Fruit fly (Drosophila melanogaster) whole organism, adult: Measurements from ENCODE around the gene zetaCOP.

Source experiments
- CG11617 ChIP-seq: fragments of 200-800 bp; sonication (Bioruptor generic); optimal IDR thresholded peaks from 2 replicates; lab custom pipeline; 2017; ENCODE audit warnings: mild to moderate bottlenecking, missing biosample characterization, missing genetic modification reagents, missing genetic modification characterization
- CG12768 ChIP-seq: fragments of 200-800 bp; sonication (Bioruptor generic); optimal IDR thresholded peaks from 2 replicates; lab custom pipeline; 2017; ENCODE audit warnings: missing biosample characterization, missing genetic modification characterization, mild to moderate bottlenecking, moderate library complexity, missing genetic modification reagents
- CG14711 ChIP-seq: fragments of 200-800 bp; sonication (Bioruptor generic); optimal IDR thresholded peaks from 2 replicates; lab custom pipeline; 2018; ENCODE audit warnings: missing biosample characterization, mild to moderate bottlenecking, missing genetic modification characterization, moderate library complexity
- CG1620 ChIP-seq: fragments of 200-800 bp; sonication (Bioruptor generic); optimal IDR thresholded peaks from 2 replicates; lab custom pipeline; 2016; ENCODE audit warnings: missing biosample characterization, missing genetic modification characterization
- CG33017 ChIP-seq: fragments of 200-800 bp; sonication (Bioruptor generic); optimal IDR thresholded peaks from 2 replicates; lab custom pipeline; 2018; ENCODE audit warnings: missing biosample characterization, mild to moderate bottlenecking, missing genetic modification characterization, moderate library complexity
- CG5204 ChIP-seq: fragments of 200-800 bp; sonication (Bioruptor generic); optimal IDR thresholded peaks from 2 replicates; lab custom pipeline; 2016; ENCODE audit warnings: missing biosample characterization, missing genetic modification characterization
- CG7045 ChIP-seq: fragments of 200-800 bp; sonication (Bioruptor generic); optimal IDR thresholded peaks from 2 replicates; lab custom pipeline; 2017; ENCODE audit warnings: missing biosample characterization, mild to moderate bottlenecking, missing genetic modification characterization
- CG7101 ChIP-seq: fragments of 200-800 bp; sonication (Bioruptor generic); optimal IDR thresholded peaks from 2 replicates; lab custom pipeline; 2018; ENCODE audit warnings: missing biosample characterization, mild to moderate bottlenecking, missing genetic modification characterization, moderate library complexity
- Clk ChIP-seq: fragments of 200-800 bp; sonication (Bioruptor generic); optimal IDR thresholded peaks from 2 replicates; lab custom pipeline; 2017; ENCODE audit warnings: missing biosample characterization, missing genetic modification characterization
- Crg-1 ChIP-seq: fragments of 200-800 bp; sonication (Bioruptor generic); optimal IDR thresholded peaks from 2 replicates; lab custom pipeline; 2016; ENCODE audit warnings: missing biosample characterization, missing genetic modification characterization
- Hr96 ChIP-seq: fragments of 200-800 bp; sonication (Bioruptor generic); optimal IDR thresholded peaks from 2 replicates; lab custom pipeline; 2016; ENCODE audit warnings: missing biosample characterization, missing genetic modification characterization
- Mnt ChIP-seq: fragments of 200-800 bp; sonication (Bioruptor generic); optimal IDR thresholded peaks from 2 replicates; lab custom pipeline; 2016; ENCODE audit warnings: missing biosample characterization, mild to moderate bottlenecking, missing genetic modification characterization
- bab1 ChIP-seq: fragments of 200-800 bp; sonication (Bioruptor generic); optimal IDR thresholded peaks from 3 replicates; lab custom pipeline; 2019; ENCODE audit warnings: missing biosample characterization, mild to moderate bottlenecking, missing genetic modification characterization, moderate library complexity
- cic ChIP-seq: fragments of 200-800 bp; sonication (Bioruptor generic); optimal IDR thresholded peaks from 2 replicates; lab custom pipeline; 2017; ENCODE audit warnings: missing biosample characterization, mild to moderate bottlenecking, missing genetic modification characterization, moderate library complexity
- cnc ChIP-seq, 2 experiments: fragments of >200 bp; optimal IDR thresholded peaks; 2 replicates each; lab custom pipeline; 2017
- kay ChIP-seq: fragments of 200-800 bp; sonication (Bioruptor generic); peaks from one replicate; lab custom pipeline; 2016; ENCODE audit warnings: missing biosample characterization, missing genetic modification characterization, borderline replicate concordance
- ovo ChIP-seq: fragments of 200-800 bp; sonication (Bioruptor generic); optimal IDR thresholded peaks from 2 replicates; lab custom pipeline; 2016; ENCODE audit warnings: missing biosample characterization, missing genetic modification characterization
- pad ChIP-seq: fragments of 200-800 bp; sonication (Bioruptor generic); optimal IDR thresholded peaks from 3 replicates; lab custom pipeline; 2017; ENCODE audit warnings: missing biosample characterization, missing genetic modification characterization, mild to moderate bottlenecking, moderate library complexity, missing genetic modification reagents
- tj ChIP-seq: fragments of 200-800 bp; sonication (Bioruptor generic); optimal IDR thresholded peaks from 3 replicates; lab custom pipeline; 2017; ENCODE audit warnings: missing biosample characterization, mild to moderate bottlenecking, missing genetic modification characterization, moderate library complexity
- toe ChIP-seq: fragments of 200-800 bp; sonication (Bioruptor generic); optimal IDR thresholded peaks from 2 replicates; lab custom pipeline; 2016; ENCODE audit warnings: missing biosample characterization, missing genetic modification characterization

The zetaCOP gene

DNA sequence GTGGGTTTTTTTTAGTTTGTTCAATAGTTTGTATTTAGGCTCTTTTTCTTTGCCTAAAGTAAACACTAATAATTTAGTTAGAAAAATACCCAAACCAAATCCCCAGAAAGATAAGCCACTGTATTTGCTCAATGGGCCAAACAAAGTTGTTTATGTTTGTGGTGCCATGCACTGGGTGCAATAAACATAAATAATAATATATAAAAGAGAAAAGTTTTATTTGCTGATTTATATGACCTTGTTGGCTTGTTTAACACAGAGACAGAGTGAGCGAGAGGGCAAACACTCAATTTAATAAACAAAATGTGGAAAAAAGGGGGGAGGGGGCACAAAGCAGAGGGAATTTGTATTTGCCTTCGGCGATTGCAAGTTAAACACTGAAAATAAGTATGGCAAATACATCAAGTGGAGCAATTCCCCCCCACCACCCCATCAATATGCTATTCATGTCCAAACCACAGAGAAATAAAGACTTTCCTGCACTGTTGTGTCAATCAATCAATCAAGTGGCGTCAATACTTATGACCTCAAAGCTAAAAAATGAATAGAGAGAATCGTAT, 32.8 kb downstream of the zetaCOP start:
- no peak for TF ChIP-seq tj (GFP tag; lab: Kevin White, UChicago)
- no peak for TF ChIP-seq Crg-1
- TF ChIP-seq CG7045 (GFP tag; lab: Kevin White, UChicago), result no peak
- TF ChIP-seq cic (GFP tag; lab: Kevin White, UChicago), result no peak
- TF ChIP-seq cnc (optimal IDR thresholded peaks at IDR 0.05; lab: Kevin White, UChicago), result no peak
- TF ChIP-seq ovo (GFP tag; lab: Kevin White, UChicago), result no peak
- no peak for TF ChIP-seq CG7101 (tag; lab: Kevin White, UChicago)
- no peak for TF ChIP-seq CG14711 (tag; lab: Kevin White, UChicago)
- TF ChIP-seq Hr96, result no peak
- no peak for TF ChIP-seq Mnt
- no peak for TF ChIP-seq CG12768 (GFP tag; lab: Kevin White, UChicago)
- no peak for TF ChIP-seq bab1 (GFP tag; lab: Kevin White, UChicago)
- TF ChIP-seq pad (GFP tag; lab: Kevin White, UChicago), result no peak
- no peak for TF ChIP-seq CG1620 (GFP tag; lab: Kevin White, UChicago)
- no peak for TF ChIP-seq Clk
- TF ChIP-seq CG33017 (tag; lab: Kevin White, UChicago), result no peak
- TF ChIP-seq kay (GFP tag; lab: Kevin White, UChicago), result no peak
- no peak for TF ChIP-seq toe (GFP tag; lab: Kevin White, UChicago)
- TF ChIP-seq CG11617, result no peak
- no peak for TF ChIP-seq CG5204

- TF ChIP-seq CG7101 (tag; lab: Kevin White, UChicago) (no peak), CG1620 (GFP tag; lab: Kevin White, UChicago) (no peak), cnc (optimal IDR thresholded peaks at IDR 0.05; lab: Kevin White, UChicago) (no peak), kay (GFP tag; lab: Kevin White, UChicago) (no peak), Clk (no peak)
These were observed 34.5 kb downstream of the zetaCOP start for dm6 chr3L:16638639-16639388.

DNA sequence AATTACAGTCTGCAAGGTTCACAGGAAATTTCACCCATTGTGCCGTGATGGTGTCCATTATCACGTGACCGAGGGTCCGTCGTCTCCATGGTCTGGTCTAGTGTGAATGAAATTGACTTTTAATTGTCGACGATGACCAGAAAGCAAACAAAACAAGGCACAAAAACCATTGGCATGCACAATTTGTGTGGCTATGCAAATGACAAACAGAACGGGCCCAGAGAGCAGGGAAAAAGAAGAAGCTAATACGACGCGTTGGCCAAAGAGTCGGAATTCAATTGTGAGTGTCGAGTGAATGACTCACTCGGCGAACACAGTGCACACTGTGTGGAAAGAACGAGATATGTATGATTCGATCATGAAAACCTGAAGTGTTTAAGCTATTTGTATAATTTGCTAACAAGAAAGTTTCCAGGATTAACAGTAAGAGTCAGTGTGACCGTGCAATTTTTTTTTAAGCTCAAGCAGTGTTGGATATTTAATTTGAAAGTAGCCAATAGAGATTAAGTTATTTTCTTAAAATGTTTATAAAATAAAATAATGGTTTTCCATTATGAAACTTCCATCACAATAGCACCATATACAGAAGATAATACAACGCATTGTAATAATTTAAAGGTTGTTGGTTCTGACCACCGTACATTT, 37.7 kb downstream of the zetaCOP start:
- TF ChIP-seq tj (GFP tag; lab: Kevin White, UChicago) (peak; percentile 51), CG14711 (tag; lab: Kevin White, UChicago) (no peak), Hr96 (no peak), CG12768 (GFP tag; lab: Kevin White, UChicago) (no peak), ovo (GFP tag; lab: Kevin White, UChicago) (no peak), kay (GFP tag; lab: Kevin White, UChicago) (peak; percentile 50)

dm6 chr3L:16634529-16634928, 38.8 kb downstream of the zetaCOP start:
- TF ChIP-seq toe (GFP tag; lab: Kevin White, UChicago) (no peak), CG5204 (peak; percentile 12), Crg-1 (no peak), bab1 (GFP tag; lab: Kevin White, UChicago) (no peak), CG7101 (tag; lab: Kevin White, UChicago) (no peak), Hr96 (no peak), CG33017 (tag; lab: Kevin White, UChicago) (no peak), tj (GFP tag; lab: Kevin White, UChicago) (no peak)

dm6 chr3L:16634091-16634490, 39.3 kb downstream of the zetaCOP start:
- no peak for TF ChIP-seq Crg-1
- TF ChIP-seq bab1 (GFP tag; lab: Kevin White, UChicago), result no peak
- no peak for TF ChIP-seq CG14711 (tag; lab: Kevin White, UChicago)
- no peak for TF ChIP-seq Clk
- TF ChIP-seq CG5204, result no peak
- TF ChIP-seq tj (GFP tag; lab: Kevin White, UChicago), result no peak
- no peak for TF ChIP-seq CG33017 (tag; lab: Kevin White, UChicago)
- no peak for TF ChIP-seq CG7101 (tag; lab: Kevin White, UChicago)
- TF ChIP-seq cic (GFP tag; lab: Kevin White, UChicago), result no peak
- no peak for TF ChIP-seq Mnt

DNA sequence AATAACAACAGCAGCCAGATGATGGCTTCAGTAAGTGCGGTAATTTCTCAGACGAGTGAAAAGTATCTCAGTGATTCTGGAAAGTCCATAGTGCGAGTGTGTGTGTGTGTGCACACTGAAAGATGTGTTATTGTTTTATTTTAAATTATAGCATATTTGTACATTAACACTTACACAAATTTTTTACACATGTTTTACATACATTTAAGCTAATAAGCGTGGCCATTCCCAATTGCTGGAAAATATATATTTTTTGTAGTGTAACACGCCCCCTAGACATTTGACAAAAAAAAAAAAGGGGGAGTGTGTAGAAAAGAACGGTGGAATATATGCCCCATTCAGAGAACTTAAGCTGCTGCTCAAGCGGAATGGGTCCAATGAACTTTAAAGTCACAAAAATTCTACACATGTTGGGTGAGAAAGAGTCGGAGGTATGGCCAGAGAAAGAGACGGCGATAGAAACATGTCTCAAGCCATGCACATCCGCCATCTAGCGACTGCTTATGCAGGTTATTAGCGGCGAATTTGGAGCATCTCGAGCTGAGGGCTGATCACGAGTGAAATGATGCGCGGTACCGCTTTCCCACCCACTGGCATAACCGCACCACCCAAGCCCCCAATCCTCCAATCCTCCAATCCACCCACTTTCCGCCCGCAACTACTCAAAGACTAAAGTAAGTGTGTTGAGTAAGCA, 41.4 kb downstream of the zetaCOP start:
- TF ChIP-seq Mnt (no peak), CG11617 (no peak), bab1 (GFP tag; lab: Kevin White, UChicago) (no peak), CG5204 (no peak), cnc (optimal IDR thresholded peaks at IDR 0.05; lab: Kevin White, UChicago) (no peak), toe (GFP tag; lab: Kevin White, UChicago) (no peak), CG1620 (GFP tag; lab: Kevin White, UChicago) (no peak), pad (GFP tag; lab: Kevin White, UChicago) (no peak)
